Fruit fly (Drosophila melanogaster): ENCODE data around the gene CG12093.

CG12093 gene

DNA sequence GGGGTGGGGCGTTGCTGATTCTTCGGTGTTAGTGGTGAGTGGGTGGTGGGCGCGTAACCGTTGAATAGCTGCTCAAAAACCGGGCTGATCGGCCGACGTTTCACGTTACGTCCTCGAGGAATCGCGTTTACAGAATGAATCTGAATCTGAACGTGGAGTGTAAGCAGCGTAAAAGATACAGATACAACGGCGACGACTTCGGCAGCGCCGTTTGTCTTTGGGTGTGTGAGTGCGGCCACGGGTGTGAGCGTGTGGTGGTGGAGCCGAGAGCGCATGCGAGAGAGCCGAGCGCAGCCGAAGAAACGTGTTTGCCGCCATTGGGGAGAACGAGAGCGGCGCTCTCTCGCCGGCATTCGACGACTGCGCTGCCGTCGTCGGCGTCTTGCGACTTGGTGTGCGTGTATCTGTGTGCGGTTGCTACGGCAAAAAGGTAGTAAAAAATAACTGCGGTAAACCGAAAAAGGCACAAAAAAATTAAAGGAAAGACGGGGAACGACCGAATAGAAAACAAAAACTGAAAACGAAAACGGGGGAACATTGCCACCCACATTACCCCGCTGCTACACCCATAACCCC is 47.2 kb upstream of the CG12093 start (continued):
- TF ChIP-seq MBD-R2 (GFP tag; IDR thresholded peaks at IDR 0.05) (no peak), CG34422 (GFP tag; IDR thresholded peaks at IDR 0.05) (no peak; the same call in 2 of the 3 replicates), dm (GFP tag; optimal IDR thresholded peaks at IDR 0.05) (no peak), BEAF-32 (GFP tag; optimal IDR thresholded peaks at IDR 0.05) (no peak), Nf-YC (tag; optimal IDR thresholded peaks at IDR 0.05) (peak; percentile 62), row (GFP tag; IDR thresholded peaks at IDR 0.05) (no peak; the same call in 2 of the 3 replicates), so (GFP tag; IDR thresholded peaks at IDR 0.05) (peak; percentile 78; the same call in 2 of the 3 replicates), salm (tag; optimal IDR thresholded peaks at IDR 0.05) (peak; percentile 20), mld (GFP tag; IDR thresholded peaks at IDR 0.05; ENCODE audit: partially characterized antibody) (0 out of 3 replicates have a peak, but pooled peaks have one; percentile 20), Eip74EF (GFP tag; optimal IDR thresholded peaks at IDR 0.05) (peak in 1 of 2 experiments; percentile 18), corto (GFP tag; optimal IDR thresholded peaks at IDR 0.05) (peak; percentile 71), CG1233 (GFP tag; optimal IDR thresholded peaks at IDR 0.05) (peak; percentile 22), insv (GFP tag; optimal IDR thresholded peaks at IDR 0.05) (no peak), CG4854 (GFP tag; optimal IDR thresholded peaks at IDR 0.05) (no peak), lilli (GFP tag; optimal IDR thresholded peaks at IDR 0.05) (no peak), luna (GFP tag; optimal IDR thresholded peaks at IDR 0.05) (no peak), sna (GFP tag; IDR thresholded peaks at IDR 0.05; ENCODE audit: partially characterized antibody) (peak; percentile 64), MESR4 (GFP tag; optimal IDR thresholded peaks at IDR 0.05) (no peak), YL-1 (GFP tag; optimal IDR thresholded peaks at IDR 0.05) (no peak), CG7357 (GFP tag; IDR thresholded peaks at IDR 0.05) (no peak), CG4424 (GFP tag; optimal IDR thresholded peaks at IDR 0.05) (peak; percentile 89), CG14441 (GFP tag; IDR thresholded peaks at IDR 0.05) (no peak), esg (GFP tag; conservative IDR thresholded peaks at IDR 0.05) (no peak), caup (GFP tag; optimal IDR thresholded peaks at IDR 0.05; ENCODE audit: severe bottlenecking) (peak; percentile 55), CG6654 (GFP tag; optimal IDR thresholded peaks at IDR 0.05) (no peak), psq (GFP tag; optimal IDR thresholded peaks at IDR 0.05) (no peak), bsh (GFP tag; optimal IDR thresholded peaks at IDR 0.05) (peak in 1 of 2 experiments; percentile 96), rib (GFP tag; IDR thresholded peaks at IDR 0.05) (no peak), Hr39 (optimal IDR thresholded peaks at IDR 0.05) (no peak), HLH54F (GFP tag; optimal IDR thresholded peaks at IDR 0.05) (no peak), vfl (GFP tag; optimal IDR thresholded peaks at IDR 0.05) (no peak), Kr (GFP tag; optimal IDR thresholded peaks at IDR 0.05) (no peak), slbo (GFP tag; IDR thresholded peaks at IDR 0.05) (peak; percentile 8; the same call in 1 of the 2 replicates), en (GFP tag; optimal IDR thresholded peaks at IDR 0.05) (no peak), CG11456 (GFP tag; IDR thresholded peaks at IDR 0.05) (no peak), fru (optimal IDR thresholded peaks at IDR 0.05) (no peak), CG3726 (GFP tag; IDR thresholded peaks at IDR 0.05) (no peak), da (GFP tag; optimal IDR thresholded peaks at IDR 0.05) (no peak), CTCF (GFP tag; optimal IDR thresholded peaks at IDR 0.05) (no peak), Mes4 (GFP tag; optimal IDR thresholded peaks at IDR 0.05) (peak; percentile 55), CG13123 (GFP tag; optimal IDR thresholded peaks at IDR 0.05) (no peak), BtbVII (GFP tag; optimal IDR thresholded peaks at IDR 0.05) (peak; percentile 39), CG2712 (tag; optimal IDR thresholded peaks at IDR 0.05) (no peak), CG17361 (GFP tag; IDR thresholded peaks at IDR 0.05) (no peak), chn (GFP tag; optimal IDR thresholded peaks at IDR 0.05) (peak; percentile 30), CG31224 (GFP tag; IDR thresholded peaks at IDR 0.05) (no peak), Hand (GFP tag; optimal IDR thresholded peaks at IDR 0.05) (peak; percentile 46), sim (GFP tag; IDR thresholded peaks at IDR 0.05) (no peak), wdn (GFP tag; IDR thresholded peaks at IDR 0.05) (no peak), CG10543 (GFP tag; optimal IDR thresholded peaks at IDR 0.05) (peak; percentile 53), CG7987 (GFP tag; optimal IDR thresholded peaks at IDR 0.05) (peak; percentile 39), CG11723 (GFP tag; optimal IDR thresholded peaks at IDR 0.05) (no peak)
